Worm (Caenorhabditis elegans): ENCODE measurements around the gene F07B7.7.
"Not testable (repeated sequence)": the region's sequence is repeated elsewhere in the genome, so short reads cannot be mapped to it uniquely, and the experiment has no call there.

The F07B7.7 gene

ce11 chrV:8835311-8835710 is at the start of gene F07B7.7:
Gene F07B7.7 (plus strand): TSS chrV:8835611.
- TF ChIP-seq unc-62 (GFP tag; optimal IDR thresholded peaks at IDR 0.05), result not testable (repeated sequence)

ce11 chrV:8786245-8786644 is 49.2 kb upstream of the F07B7.7 start, which contains the start of gene sup-37:
Gene sup-37 (plus strand): TSS chrV:8786545.
- no peak for TF ChIP-seq unc-62 (GFP tag; optimal IDR thresholded peaks at IDR 0.05)

ce11 chrV:8789345-8789744 is 46.1 kb upstream of the F07B7.7 start:
- no peak for TF ChIP-seq unc-62 (GFP tag; optimal IDR thresholded peaks at IDR 0.05)

ce11 chrV:8792814-8793213 is 42.6 kb upstream of the F07B7.7 start:
- TF ChIP-seq unc-62 (GFP tag; optimal IDR thresholded peaks at IDR 0.05), result no peak

- no peak for TF ChIP-seq unc-62 (GFP tag; optimal IDR thresholded peaks at IDR 0.05)
Observed at ce11 chrV:8795499-8795898, 39.9 kb upstream of the F07B7.7 start.

DNA sequence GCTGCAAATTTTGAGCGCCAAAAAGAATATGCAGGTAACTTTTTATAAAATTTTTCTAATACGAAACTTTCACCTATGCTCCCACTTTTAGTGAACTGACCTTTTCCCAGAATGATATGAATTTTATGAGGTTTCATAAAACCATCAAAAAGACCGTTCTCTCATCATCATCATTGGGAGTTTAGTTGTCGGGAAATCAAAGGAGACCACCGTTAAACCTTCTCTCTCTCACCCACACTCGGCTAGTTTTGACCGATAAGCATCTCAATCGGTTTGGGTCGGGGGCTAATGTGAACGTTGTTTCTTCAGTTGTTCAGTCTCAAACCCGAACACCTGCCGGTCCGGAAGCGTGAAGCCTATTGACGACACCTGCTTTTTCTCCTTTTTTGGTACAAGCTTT is 39.2 kb upstream of the F07B7.7 start:
- TF ChIP-seq unc-62 (GFP tag; optimal IDR thresholded peaks at IDR 0.05), result no peak

ce11 chrV:8796889-8797288 is 38.5 kb upstream of the F07B7.7 start:
- TF ChIP-seq unc-62 (GFP tag; optimal IDR thresholded peaks at IDR 0.05), result no peak

DNA sequence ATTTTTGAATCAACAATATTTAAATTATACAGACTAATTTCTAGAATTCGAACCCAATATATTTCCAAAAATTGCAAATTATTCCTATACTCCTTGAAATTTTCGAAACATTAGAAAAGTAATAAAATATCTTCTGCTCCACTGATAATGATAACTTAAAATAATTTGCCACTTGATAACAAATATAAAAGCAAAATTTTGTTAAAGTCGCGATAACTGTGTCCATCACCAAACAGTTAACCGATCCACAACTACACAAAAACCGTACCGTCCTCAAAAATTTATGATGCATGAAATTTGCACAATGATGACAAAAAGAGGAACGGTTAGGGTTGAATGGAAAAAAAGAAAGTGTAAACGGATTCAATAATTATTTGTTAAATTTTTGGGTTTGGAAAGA is 36.9 kb upstream of the F07B7.7 start:
- no peak for TF ChIP-seq unc-62 (GFP tag; optimal IDR thresholded peaks at IDR 0.05)

- TF ChIP-seq unc-62 (GFP tag; optimal IDR thresholded peaks at IDR 0.05), result no peak
Observed at ce11 chrV:8799293-8799812, 36.1 kb upstream of the F07B7.7 start.

DNA sequence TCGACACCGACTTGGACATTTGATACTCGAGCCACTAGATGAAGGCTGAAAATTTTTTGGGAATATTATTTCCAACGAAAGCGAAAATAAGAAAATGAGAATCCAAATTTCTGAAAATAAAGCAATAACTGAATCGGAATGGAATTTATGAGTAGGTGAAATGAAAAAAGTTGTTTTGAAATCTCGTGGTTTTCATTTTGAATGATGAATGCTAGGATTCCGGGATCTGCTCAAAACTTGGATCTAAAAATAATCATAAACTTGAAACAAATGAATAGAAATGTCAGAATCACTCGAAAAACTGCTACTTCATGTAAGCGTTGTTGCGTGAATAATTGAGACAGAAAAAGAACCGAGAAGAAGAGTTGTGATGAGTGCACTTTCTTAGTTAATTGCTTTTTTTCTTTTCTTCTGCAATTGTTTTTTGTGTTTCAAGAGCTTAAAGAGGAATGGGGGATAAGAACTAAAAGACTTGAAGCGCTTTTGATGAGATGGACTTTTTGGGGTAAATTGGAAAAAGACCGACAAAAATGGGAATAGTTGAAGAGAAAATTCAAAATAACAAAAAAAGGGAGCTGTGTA is 34.3 kb upstream of the F07B7.7 start, which contains the start of gene magu-2:
magu-2 (minus strand) TSS at position 51 of the 582 bp plus-strand sequence.
- no peak for TF ChIP-seq unc-62 (GFP tag; optimal IDR thresholded peaks at IDR 0.05)

DNA sequence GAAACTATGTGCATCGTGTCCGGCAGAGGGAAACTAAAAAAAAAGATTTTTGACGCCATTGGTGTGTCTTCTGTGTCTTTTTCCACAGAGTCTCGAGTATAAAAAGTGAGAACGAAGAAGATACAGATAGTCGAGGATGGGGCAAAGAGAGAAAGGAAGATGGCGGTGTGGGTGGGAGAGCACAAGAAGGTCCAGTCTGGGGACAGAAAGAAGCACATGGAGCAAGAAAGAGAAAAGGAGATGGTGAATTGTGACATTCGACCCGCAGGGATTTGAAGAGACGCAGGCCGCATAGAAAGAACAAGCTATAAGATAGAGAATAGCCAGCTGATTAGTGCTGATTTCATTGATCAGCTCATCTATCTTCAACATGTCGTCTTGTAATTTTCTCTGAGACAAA is 33.2 kb upstream of the F07B7.7 start:
- no peak for TF ChIP-seq unc-62 (GFP tag; optimal IDR thresholded peaks at IDR 0.05)

DNA sequence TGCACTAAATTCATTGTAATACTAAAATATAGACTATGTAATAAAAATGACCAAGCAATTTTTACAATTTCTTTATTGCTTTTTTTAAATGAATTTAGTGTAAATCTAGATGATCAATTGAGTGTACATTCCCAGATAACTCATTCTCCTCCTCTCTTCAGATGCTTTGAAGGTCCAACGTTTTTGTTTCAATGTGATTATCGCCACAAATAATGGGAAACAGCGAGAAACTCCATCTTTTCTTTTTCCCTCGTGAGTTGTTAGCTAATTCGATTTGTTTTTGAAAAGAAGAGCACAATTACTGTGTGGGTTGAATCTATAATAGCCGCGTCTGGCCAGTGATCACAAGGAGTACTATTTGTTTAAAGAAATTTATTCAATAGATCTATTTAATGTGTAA is 30.4 kb upstream of the F07B7.7 start:
- TF ChIP-seq unc-62 (GFP tag; optimal IDR thresholded peaks at IDR 0.05), result no peak

DNA sequence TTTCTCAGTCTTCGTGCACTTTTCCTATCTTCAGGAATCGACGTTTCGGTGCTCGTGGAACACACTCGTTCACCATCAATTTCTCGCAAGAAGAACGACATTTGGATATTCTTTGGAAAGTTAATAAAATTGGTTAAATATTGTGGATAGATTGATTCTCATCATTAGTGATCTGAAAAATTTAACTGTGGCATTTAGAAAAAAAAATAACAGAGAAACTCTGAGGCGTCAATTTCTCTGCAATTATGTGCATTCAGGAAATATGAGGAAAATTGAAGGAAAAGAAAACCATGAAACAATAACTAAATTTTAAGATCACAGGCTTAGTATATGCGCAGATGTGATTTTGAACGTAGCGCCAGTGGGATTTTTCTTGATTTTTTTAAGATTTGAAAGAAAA is 15.6 kb upstream of the F07B7.7 start, which contains the start of gene rpm-1:
rpm-1 (minus strand) TSS at position 101 of the 400 bp plus-strand sequence.
- TF ChIP-seq unc-62 (GFP tag; optimal IDR thresholded peaks at IDR 0.05), result not testable (repeated sequence)

ce11 chrV:8861949-8862348 is 26.5 kb downstream of the F07B7.7 start, which contains the start of gene F07B7.12:
Gene F07B7.12 (minus strand): TSS chrV:8862049.
- TF ChIP-seq unc-62 (GFP tag; optimal IDR thresholded peaks at IDR 0.05), result not testable (repeated sequence)
